Worm (Caenorhabditis elegans) whole organism, young adult: ENCODE measurements around the gene W02D7.5.

Source experiments
- B0019.2 ChIP-seq: fragments of 200-800 bp; sonication (Bioruptor generic); conservative IDR thresholded peaks from 2 replicates; pipeline ENCODE4 v1.3.6; 2022; ENCODE audit warnings: missing genetic modification reagents, missing genetic modification characterization, missing compliant biosample characterization
- B0336.3 ChIP-seq: fragments of 200-800 bp; sonication (Bioruptor generic); IDR thresholded peaks from 2 replicates; pipeline ENCODE4 v1.3.6; 2022; ENCODE audit warnings: missing genetic modification characterization, missing compliant biosample characterization
- C06A6.2 ChIP-seq: fragments of 200-800 bp; sonication (Bioruptor generic); conservative IDR thresholded peaks from 2 replicates; pipeline ENCODE4 v1.3.6; 2022; ENCODE audit warnings: missing genetic modification characterization, missing compliant biosample characterization
- F22D6.2 ChIP-seq: sonication (generic microtip); optimal IDR thresholded peaks from 2 replicates; lab custom pipeline; 2016; ENCODE audit warnings: mild to moderate bottlenecking, missing genetic modification characterization, missing compliant biosample characterization
- F33H1.4 ChIP-seq: fragments of 200-800 bp; sonication (Bioruptor generic); IDR thresholded peaks from 2 replicates; pipeline ENCODE4 v1.3.6; 2022; ENCODE audit warnings: missing genetic modification reagents, missing genetic modification characterization, missing compliant biosample characterization
- F37B4.10 ChIP-seq: fragments of 200-800 bp; sonication (Bioruptor generic); IDR thresholded peaks from 2 replicates; pipeline ENCODE4 v1.3.6; 2022; ENCODE audit warnings: missing genetic modification characterization, missing compliant biosample characterization
- F52B5.7 ChIP-seq: sonication (generic microtip); optimal IDR thresholded peaks from 2 replicates; lab custom pipeline; 2016; ENCODE audit warnings: mild to moderate bottlenecking, missing genetic modification characterization, missing compliant biosample characterization
- Y53F4B.3 ChIP-seq: fragments of 200-800 bp; sonication (Bioruptor generic); IDR thresholded peaks from 2 replicates; pipeline ENCODE4 v1.3.6; 2022; ENCODE audit warnings: missing genetic modification reagents, missing genetic modification characterization, missing compliant biosample characterization
- Y56A3A.18 ChIP-seq: fragments of 200-800 bp; sonication (Bioruptor generic); IDR thresholded peaks from 2 replicates; pipeline ENCODE4 v1.3.6; 2022; ENCODE audit warnings: missing genetic modification reagents, missing genetic modification characterization, missing compliant biosample characterization
- Y79H2A.3 ChIP-seq: fragments of 200-800 bp; sonication (Bioruptor generic); conservative IDR thresholded peaks from 2 replicates; pipeline ENCODE4 v1.3.6; 2022; ENCODE audit warnings: missing genetic modification reagents, missing genetic modification characterization, missing compliant biosample characterization
- Y95B8A.8 ChIP-seq: fragments of 200-800 bp; sonication (Bioruptor generic); IDR thresholded peaks from 2 replicates; pipeline ENCODE4 v1.3.6; 2022; ENCODE audit warnings: missing genetic modification reagents, missing genetic modification characterization, missing compliant biosample characterization
- ama-1 ChIP-seq, 3 experiments: fragments of 150-350 bp in 1 of 3; sonication (generic microtip) in 2 of 3; optimal IDR thresholded peaks; 2 replicates each; lab custom pipeline; 2014 to 2018; ENCODE audit warnings: missing biosample characterization in 2 of 3, missing genetic modification characterization in 2 of 3, missing genetic modification reagents in 2 of 3
- atf-7 ChIP-seq: sonication (generic microtip); optimal IDR thresholded peaks from 2 replicates; lab custom pipeline; 2017; ENCODE audit warnings: mild to moderate bottlenecking, missing genetic modification characterization, missing compliant biosample characterization
- athp-1 ChIP-seq: sonication (generic microtip); optimal IDR thresholded peaks from 2 replicates; lab custom pipeline; 2017; ENCODE audit warnings: mild to moderate bottlenecking, missing genetic modification characterization, missing compliant biosample characterization
- cebp-1 ChIP-seq, 2 experiments: fragments of 200-800 bp in 1 of 2; sonication (Bioruptor generic) in 1 of 2; sonication (generic microtip) in 1 of 2; IDR thresholded peaks in 1 of 2; optimal IDR thresholded peaks in 1 of 2; 2 replicates each; pipeline versions ENCODE4 v1.3.6 to Lab custom; 2017 to 2022; ENCODE audit warnings: missing compliant biosample characterization in 2 of 2, missing genetic modification characterization in 2 of 2, mild to moderate bottlenecking in 1 of 2, missing genetic modification reagents in 1 of 2, moderate library complexity in 1 of 2
- ceh-100 ChIP-seq: fragments of 200-800 bp; sonication (Bioruptor generic); IDR thresholded peaks from 2 replicates; pipeline ENCODE4 v1.3.6; 2022; ENCODE audit warnings: missing genetic modification reagents, missing genetic modification characterization, missing compliant biosample characterization
- ceh-27 ChIP-seq: fragments of 200-800 bp; sonication (Bioruptor generic); optimal IDR thresholded peaks from 2 replicates; lab custom pipeline; 2018; ENCODE audit warnings: mild to moderate bottlenecking, missing genetic modification characterization, moderate library complexity, missing compliant biosample characterization
- ceh-58 ChIP-seq: fragments of 200-800 bp; sonication (Bioruptor generic); IDR thresholded peaks from 2 replicates; pipeline ENCODE4 v1.3.6; 2022; ENCODE audit warnings: missing genetic modification characterization, missing compliant biosample characterization
- ceh-91 ChIP-seq: fragments of 200-800 bp; sonication (Bioruptor generic); IDR thresholded peaks from 2 replicates; pipeline ENCODE4 v1.3.6; 2022; ENCODE audit warnings: missing genetic modification reagents, missing genetic modification characterization, missing compliant biosample characterization
- egl-44 ChIP-seq: fragments of 200-800 bp; sonication (Bioruptor generic); IDR thresholded peaks from 2 replicates; pipeline ENCODE4 v1.3.6; 2022; ENCODE audit warnings: missing genetic modification reagents, missing genetic modification characterization, missing compliant biosample characterization
- egrh-3 ChIP-seq: fragments of 200-800 bp; sonication (Bioruptor generic); IDR thresholded peaks from 2 replicates; pipeline ENCODE4 v1.3.6; 2022; ENCODE audit warnings: missing genetic modification reagents, missing genetic modification characterization, missing compliant biosample characterization
- ets-4 ChIP-seq: fragments of 200-800 bp; sonication (Bioruptor generic); optimal IDR thresholded peaks from 2 replicates; lab custom pipeline; 2018; ENCODE audit warnings: mild to moderate bottlenecking, missing genetic modification characterization, missing compliant biosample characterization
- fkh-3 ChIP-seq: sonication (generic microtip); optimal IDR thresholded peaks from 2 replicates; lab custom pipeline; 2016; ENCODE audit warnings: mild to moderate bottlenecking, missing genetic modification characterization, missing compliant biosample characterization
- gei-17 ChIP-seq: fragments of 200-800 bp; sonication (Bioruptor generic); optimal IDR thresholded peaks from 2 replicates; lab custom pipeline; 2018; ENCODE audit warnings: mild to moderate bottlenecking, missing genetic modification characterization, missing compliant biosample characterization
- hlh-12 ChIP-seq: sonication (generic microtip); optimal IDR thresholded peaks from 2 replicates; lab custom pipeline; 2016; ENCODE audit warnings: missing genetic modification characterization, missing compliant biosample characterization
- hsf-1 ChIP-seq: fragments of 200-800 bp; sonication (Bioruptor generic); IDR thresholded peaks from 2 replicates; pipeline ENCODE4 v1.3.6; 2022; ENCODE audit warnings: missing genetic modification reagents, missing genetic modification characterization, missing compliant biosample characterization
- let-607 ChIP-seq, 2 experiments: fragments of 200-800 bp in 1 of 2; sonication (Bioruptor generic) in 1 of 2; sonication (generic microtip) in 1 of 2; optimal IDR thresholded peaks; 2 replicates each; lab custom pipeline; 2016 to 2018; ENCODE audit warnings: mild to moderate bottlenecking in 2 of 2, missing compliant biosample characterization in 2 of 2, missing genetic modification characterization in 2 of 2, moderate library complexity in 2 of 2, missing genotype in 1 of 2
- lir-1 ChIP-seq: fragments of 200-800 bp; sonication (Bioruptor generic); conservative IDR thresholded peaks from 2 replicates; pipeline ENCODE4 v1.3.6; 2022; ENCODE audit warnings: missing genetic modification reagents, missing genetic modification characterization, missing compliant biosample characterization
- lsl-1 ChIP-seq: fragments of 200-800 bp; sonication (Bioruptor generic); optimal IDR thresholded peaks from 2 replicates; lab custom pipeline; 2018; ENCODE audit warnings: mild to moderate bottlenecking, missing genetic modification characterization, moderate library complexity, missing compliant biosample characterization
- madf-10 ChIP-seq: sonication (generic microtip); optimal IDR thresholded peaks from 2 replicates; lab custom pipeline; 2016; ENCODE audit warnings: mild to moderate bottlenecking, missing genetic modification characterization, missing compliant biosample characterization
- madf-3 ChIP-seq: fragments of 200-800 bp; sonication (Bioruptor generic); IDR thresholded peaks from 2 replicates; pipeline ENCODE4 v1.3.6; 2022; ENCODE audit warnings: missing genetic modification reagents, missing genetic modification characterization, missing compliant biosample characterization
- nhr-120 ChIP-seq: fragments of 200-800 bp; sonication (Bioruptor generic); IDR thresholded peaks from 2 replicates; pipeline ENCODE4 v1.3.6; 2022; ENCODE audit warnings: missing genetic modification characterization, missing compliant biosample characterization
- nhr-27 ChIP-seq: fragments of 200-800 bp; sonication (Bioruptor generic); optimal IDR thresholded peaks from 2 replicates; lab custom pipeline; 2018; ENCODE audit warnings: mild to moderate bottlenecking, missing genetic modification characterization, moderate library complexity, missing compliant biosample characterization
- nhr-80 ChIP-seq: sonication (generic microtip); optimal IDR thresholded peaks from 2 replicates; lab custom pipeline; 2016; ENCODE audit warnings: missing genetic modification characterization, missing compliant biosample characterization
- pbrm-1 ChIP-seq: fragments of 200-800 bp; sonication (Bioruptor generic); IDR thresholded peaks from 2 replicates; pipeline ENCODE4 v1.3.6; 2022; ENCODE audit warnings: missing genetic modification reagents, missing genetic modification characterization, missing compliant biosample characterization
- repo-1 ChIP-seq: sonication (generic microtip); optimal IDR thresholded peaks from 2 replicates; lab custom pipeline; 2017; ENCODE audit warnings: mild to moderate bottlenecking, missing genetic modification characterization, missing compliant biosample characterization
- tbx-9 ChIP-seq: sonication (generic microtip); optimal IDR thresholded peaks from 2 replicates; lab custom pipeline; 2016; ENCODE audit warnings: borderline replicate concordance, missing genetic modification characterization, inconsistent platforms, missing compliant biosample characterization
- ztf-18 ChIP-seq: sonication (generic microtip); optimal IDR thresholded peaks from 2 replicates; lab custom pipeline; 2016; ENCODE audit warnings: missing genotype, mild to moderate bottlenecking, missing genetic modification characterization, missing compliant biosample characterization
- ztf-22 ChIP-seq: fragments of 200-800 bp; sonication (Bioruptor generic); optimal IDR thresholded peaks from 2 replicates; lab custom pipeline; 2018; ENCODE audit warnings: mild to moderate bottlenecking, missing genetic modification characterization, moderate library complexity, missing compliant biosample characterization

W02D7.5 gene

ce11 chrV:8281646-8282045 is 17.4 kb downstream of the W02D7.5 start (continued):
- TF ChIP-seq ets-4: no peak
- TF ChIP-seq lir-1 (GFP tag; lab: Robert Waterston, UW): no peak
- TF ChIP-seq, all 124 proteins: peak for 0

ce11 chrV:8280770-8281169 is 18.3 kb downstream of the W02D7.5 start, which contains the start of gene str-135:
Gene str-135 (minus strand): TSS chrV:8280870.
- TF ChIP-seq Y56A3A.18 (GFP tag; lab: Robert Waterston, UW) (no peak), ztf-22 (GFP tag; lab: Kevin White, UChicago) (no peak), F33H1.4 (GFP tag; lab: Robert Waterston, UW) (no peak), cebp-1 (GFP tag; IDR thresholded peaks at IDR 0.05; lab: Robert Waterston, UW) (no peak), cebp-1 (tag; optimal IDR thresholded peaks at IDR 0.05; lab: Kevin White, UChicago) (no peak), egl-44 (GFP tag; lab: Robert Waterston, UW) (no peak), hlh-12 (no peak), ceh-100 (GFP tag; lab: Robert Waterston, UW) (no peak), ceh-27 (GFP tag; lab: Kevin White, UChicago) (no peak), gei-17 (GFP tag; lab: Kevin White, UChicago) (no peak), ama-1 (optimal IDR thresholded peaks at IDR 0.05; lab: Kevin White, UChicago) (no peak), ama-1 (GFP tag; optimal IDR thresholded peaks at IDR 0.05; lab: Kevin White, UChicago) (no peak), B0336.3 (GFP tag; lab: Robert Waterston, UW) (no peak), ceh-58 (no peak), let-607 (tag; optimal IDR thresholded peaks at IDR 0.05; lab: Kevin White, UChicago) (no peak)

ce11 chrV:8278830-8279229 is 20.2 kb downstream of the W02D7.5 start, which contains the start of gene str-136:
Gene str-136 (minus strand): TSS chrV:8278930.
- TF ChIP-seq fkh-3 (tag; lab: Kevin White, UChicago) (no peak), nhr-120 (no peak), B0019.2 (no peak), ztf-18 (tag; lab: Kevin White, UChicago) (no peak), hlh-12 (no peak), repo-1 (tag; lab: Kevin White, UChicago) (no peak)

- peak; percentile 59 for TF ChIP-seq nhr-80 (tag; lab: Kevin White, UChicago)
- TF ChIP-seq nhr-120: no peak
Observed at ce11 chrV:8271995-8272394, 27.0 kb downstream of the W02D7.5 start, which contains the start of gene asp-5. Gene asp-5 (plus strand): TSS chrV:8272385.

ce11 chrV:8271395-8271794 is 27.6 kb downstream of the W02D7.5 start:
- TF ChIP-seq madf-3 (GFP tag; lab: Robert Waterston, UW): no peak
- TF ChIP-seq nhr-27 (tag; lab: Kevin White, UChicago): no peak
- TF ChIP-seq ztf-18 (tag; lab: Kevin White, UChicago): no peak
- no peak for TF ChIP-seq tbx-9 (tag; lab: Kevin White, UChicago)
- no peak for TF ChIP-seq cebp-1 (GFP tag; IDR thresholded peaks at IDR 0.05; lab: Robert Waterston, UW)
- no peak for TF ChIP-seq cebp-1 (tag; optimal IDR thresholded peaks at IDR 0.05; lab: Kevin White, UChicago)
- TF ChIP-seq egrh-3 (GFP tag; lab: Robert Waterston, UW): no peak
- no peak for TF ChIP-seq F52B5.7 (tag; lab: Kevin White, UChicago)
- no peak for TF ChIP-seq Y79H2A.3 (GFP tag; lab: Robert Waterston, UW)
- TF ChIP-seq Y95B8A.8: no peak

- no peak for TF ChIP-seq pbrm-1
- no peak for TF ChIP-seq madf-10
- TF ChIP-seq ztf-22 (GFP tag; lab: Kevin White, UChicago): peak; percentile 19
- TF ChIP-seq cebp-1 (GFP tag; IDR thresholded peaks at IDR 0.05; lab: Robert Waterston, UW): no peak
- TF ChIP-seq cebp-1 (tag; optimal IDR thresholded peaks at IDR 0.05; lab: Kevin White, UChicago): peak; percentile 16
- TF ChIP-seq C06A6.2: no peak
- peak; percentile 86 for TF ChIP-seq atf-7 (tag; lab: Kevin White, UChicago)
- TF ChIP-seq athp-1 (tag; lab: Kevin White, UChicago): no peak
- TF ChIP-seq hsf-1 (GFP tag; lab: Robert Waterston, UW): no peak
- peak in 1 of 2 experiments; percentile 18 for TF ChIP-seq let-607 (tag; optimal IDR thresholded peaks at IDR 0.05; lab: Kevin White, UChicago)
- no peak for TF ChIP-seq Y79H2A.3 (GFP tag; lab: Robert Waterston, UW)
- TF ChIP-seq F37B4.10 (GFP tag; lab: Robert Waterston, UW): no peak
- TF ChIP-seq lsl-1 (GFP tag; lab: Kevin White, UChicago): no peak
- TF ChIP-seq Y53F4B.3: no peak
- TF ChIP-seq ceh-91 (GFP tag; lab: Robert Waterston, UW): no peak
- no peak for TF ChIP-seq F22D6.2 (tag; lab: Kevin White, UChicago)
Observed at ce11 chrV:8269878-8270277, 29.2 kb downstream of the W02D7.5 start.
